Fruit fly (Drosophila melanogaster) whole organism, embryonic: ENCODE results near the gene Tmtc4.
A peak's percentile ranks its signal among the peaks of the same experiment; 100 is the strongest.

Experiments
- CG10979 ChIP-seq: fragments of 200-800 bp; sonication (Bioruptor generic); optimal IDR thresholded peaks from 2 replicates; lab custom pipeline; 2018; ENCODE audit warnings: missing biosample characterization, mild to moderate bottlenecking, missing genetic modification characterization, moderate library complexity
- CG11085 ChIP-seq: fragments of 200-800 bp; sonication (Bioruptor generic); IDR thresholded peaks from 2 replicates; pipeline ENCODE4 v1.3.6; 2022; ENCODE audit warnings: missing biosample characterization, missing genetic modification characterization
- CG13123 ChIP-seq: fragments of 200-800 bp; sonication (Bioruptor generic); optimal IDR thresholded peaks from 2 replicates; lab custom pipeline; 2016; ENCODE audit warnings: missing biosample characterization, missing genetic modification characterization
- CG14667 ChIP-seq: fragments of 200-800 bp; sonication (Bioruptor generic); IDR thresholded peaks from 2 replicates; pipeline ENCODE4 v1.3.6; 2022; ENCODE audit warnings: missing biosample characterization, missing genetic modification characterization
- CG15514 ChIP-seq: fragments of 200-800 bp; sonication (Bioruptor generic); optimal IDR thresholded peaks from 3 replicates; lab custom pipeline; 2017; ENCODE audit warnings: missing biosample characterization, missing genetic modification characterization, mild to moderate bottlenecking, moderate library complexity, missing genetic modification reagents
- CG16779 ChIP-seq: fragments of 200-800 bp; sonication (Bioruptor generic); IDR thresholded peaks from 2 replicates; pipeline ENCODE4 v1.3.6; 2022; ENCODE audit warnings: missing biosample characterization, missing genetic modification characterization
- CG16813 ChIP-seq: fragments of 200-800 bp; sonication (Bioruptor generic); IDR thresholded peaks from 3 replicates; pipeline ENCODE4 v1.3.6; 2022; ENCODE audit warnings: missing biosample characterization, missing genetic modification characterization; ENCODE audit not compliant: partially characterized antibody
- CG18764 ChIP-seq: fragments of 200-800 bp; sonication (Bioruptor generic); optimal IDR thresholded peaks from 3 replicates; lab custom pipeline; 2016; ENCODE audit warnings: missing biosample characterization, missing genetic modification characterization
- CG2712 ChIP-seq: fragments of 200-800 bp; optimal IDR thresholded peaks from 3 replicates; lab custom pipeline; 2019; ENCODE audit warnings: missing biosample characterization, mild to moderate bottlenecking, missing genetic modification characterization, moderate library complexity
- CG2875 ChIP-seq: fragments of 200-800 bp; sonication (Bioruptor generic); optimal IDR thresholded peaks from 2 replicates; lab custom pipeline; 2017; ENCODE audit warnings: missing biosample characterization, mild to moderate bottlenecking, missing genetic modification characterization, missing genetic modification reagents
- CG31224 ChIP-seq: fragments of 200-800 bp; sonication (Bioruptor generic); IDR thresholded peaks from 2 replicates; pipeline ENCODE4 v1.3.6; 2022; ENCODE audit warnings: missing biosample characterization, missing genetic modification characterization
- CG3847 ChIP-seq: fragments of 200-800 bp; sonication (Bioruptor generic); IDR thresholded peaks from 2 replicates; pipeline ENCODE4 v1.3.6; 2022; ENCODE audit warnings: missing biosample characterization, missing genetic modification characterization
- CG4328 ChIP-seq: fragments of 200-800 bp; sonication (Bioruptor generic); optimal IDR thresholded peaks from 3 replicates; lab custom pipeline; 2017; ENCODE audit warnings: missing biosample characterization, missing genetic modification reagents, missing genetic modification characterization
- CG5953 ChIP-seq: fragments of 200-800 bp; sonication (Bioruptor generic); IDR thresholded peaks from 2 replicates; pipeline ENCODE4 v1.3.6; 2022; ENCODE audit warnings: missing biosample characterization, missing genetic modification characterization
- CG7372 ChIP-seq: fragments of 200-800 bp; sonication (Bioruptor generic); IDR thresholded peaks from 2 replicates; pipeline ENCODE4 v1.3.6; 2022; ENCODE audit warnings: missing biosample characterization, missing genetic modification characterization
- CG8765 ChIP-seq: fragments of 200-800 bp; sonication (Bioruptor generic); IDR thresholded peaks from 2 replicates; pipeline ENCODE4 v1.3.6; 2022; ENCODE audit warnings: missing biosample characterization, missing genetic modification characterization
- CG9437 ChIP-seq: fragments of 200-800 bp; sonication (Bioruptor generic); optimal IDR thresholded peaks from 2 replicates; lab custom pipeline; 2018; ENCODE audit warnings: missing biosample characterization, mild to moderate bottlenecking, missing genetic modification characterization
- CG9876 ChIP-seq: fragments of 200-800 bp; sonication (Bioruptor generic); optimal IDR thresholded peaks from 2 replicates; lab custom pipeline; 2016; ENCODE audit warnings: missing biosample characterization, missing genetic modification characterization
- CHES-1-like ChIP-seq: fragments of 200-800 bp; sonication (Bioruptor generic); optimal IDR thresholded peaks from 2 replicates; lab custom pipeline; 2016; ENCODE audit warnings: missing biosample characterization, missing genetic modification characterization
- CTCF ChIP-seq: fragments of 200-800 bp; sonication (Bioruptor generic); optimal IDR thresholded peaks from 2 replicates; lab custom pipeline; 2017; ENCODE audit warnings: missing biosample characterization, mild to moderate bottlenecking, missing genetic modification characterization, moderate library complexity
- Dbx ChIP-seq: fragments of 200-800 bp; sonication (Bioruptor generic); IDR thresholded peaks from 3 replicates; pipeline ENCODE4 v1.3.6; 2022; ENCODE audit warnings: missing biosample characterization, missing genetic modification characterization
- Eip74EF ChIP-seq, 2 experiments: fragments of 200-800 bp in 1 of 2; fragments of >200 bp in 1 of 2; sonication (Bioruptor generic) in 1 of 2; optimal IDR thresholded peaks; 2 replicates each; lab custom pipeline; 2017 to 2019; ENCODE audit warnings: missing biosample characterization in 2 of 2, missing genetic modification characterization in 2 of 2, mild to moderate bottlenecking in 1 of 2, moderate library complexity in 1 of 2
- HLH4C ChIP-seq: fragments of 200-800 bp; sonication (Bioruptor generic); IDR thresholded peaks from 3 replicates; pipeline ENCODE4 v1.3.6; 2022; ENCODE audit warnings: missing biosample characterization, missing genetic modification characterization; ENCODE audit not compliant: partially characterized antibody
- Hr39 ChIP-seq: fragments of >200 bp; optimal IDR thresholded peaks from 2 replicates; lab custom pipeline; 2017
- Jarid2 ChIP-seq: fragments of 200-800 bp; sonication (Bioruptor generic); optimal IDR thresholded peaks from 3 replicates; lab custom pipeline; 2017; ENCODE audit warnings: mild to moderate bottlenecking, missing biosample characterization, missing genetic modification reagents, missing genetic modification characterization
- NC2β ChIP-seq: fragments of 200-800 bp; sonication (Bioruptor generic); optimal IDR thresholded peaks from 2 replicates; lab custom pipeline; 2016; ENCODE audit warnings: missing biosample characterization, missing genetic modification characterization
- NK7.1 ChIP-seq: fragments of 200-800 bp; sonication (Bioruptor generic); optimal IDR thresholded peaks from 3 replicates; lab custom pipeline; 2016; ENCODE audit warnings: missing biosample characterization, missing genetic modification characterization
- PHDP ChIP-seq: fragments of 200-800 bp; sonication (Bioruptor generic); optimal IDR thresholded peaks from 3 replicates; lab custom pipeline; 2018; ENCODE audit warnings: missing biosample characterization, mild to moderate bottlenecking, missing genetic modification characterization, moderate library complexity
- Ptx1 ChIP-seq: fragments of 200-800 bp; sonication (Bioruptor generic); IDR thresholded peaks from 2 replicates; pipeline ENCODE4 v1.3.6; 2022; ENCODE audit warnings: missing biosample characterization, missing genetic modification characterization
- Rfx ChIP-seq: fragments of 200-800 bp; sonication (Bioruptor generic); IDR thresholded peaks from 2 replicates; pipeline ENCODE4 v1.3.6; 2022; ENCODE audit warnings: missing biosample characterization, missing genetic modification characterization
- Rx ChIP-seq: fragments of 200-800 bp; sonication (Bioruptor generic); IDR thresholded peaks from 2 replicates; pipeline ENCODE4 v1.3.6; 2022; ENCODE audit warnings: missing biosample characterization, missing genetic modification characterization
- Usf ChIP-seq: fragments of 200-800 bp; sonication (Bioruptor generic); optimal IDR thresholded peaks from 2 replicates; lab custom pipeline; 2017; ENCODE audit warnings: missing genotype, missing biosample characterization, missing genetic modification characterization
- Xbp1 ChIP-seq: fragments of 200-800 bp; sonication (Bioruptor generic); optimal IDR thresholded peaks from 3 replicates; lab custom pipeline; 2016; ENCODE audit warnings: missing biosample characterization, mild to moderate bottlenecking, missing genetic modification characterization
- ac ChIP-seq: fragments of 200-800 bp; sonication (Bioruptor generic); optimal IDR thresholded peaks from 3 replicates; lab custom pipeline; 2017; ENCODE audit warnings: missing biosample characterization, mild to moderate bottlenecking, missing genetic modification characterization
- ase ChIP-seq: fragments of 200-800 bp; sonication (Bioruptor generic); IDR thresholded peaks from 3 replicates; pipeline ENCODE4 v1.3.6; 2022; ENCODE audit warnings: missing biosample characterization, missing genetic modification characterization
- crc ChIP-seq: fragments of 200-800 bp; sonication (Bioruptor generic); optimal IDR thresholded peaks from 2 replicates; lab custom pipeline; 2016; ENCODE audit warnings: missing biosample characterization, missing genetic modification characterization
- cwo ChIP-seq: fragments of 200-800 bp; sonication (Bioruptor generic); optimal IDR thresholded peaks from 3 replicates; lab custom pipeline; 2017; ENCODE audit warnings: missing biosample characterization, missing genetic modification characterization, mild to moderate bottlenecking, moderate library complexity, missing genetic modification reagents
- dpn ChIP-seq, 2 experiments: fragments of 200-800 bp; sonication (Bioruptor generic); optimal IDR thresholded peaks; 3 replicates each; lab custom pipeline; 2016; ENCODE audit warnings: missing biosample characterization in 2 of 2, missing genetic modification characterization in 2 of 2
- gem ChIP-seq: fragments of 200-800 bp; sonication (Bioruptor generic); optimal IDR thresholded peaks from 2 replicates; lab custom pipeline; 2019; ENCODE audit warnings: missing biosample characterization, mild to moderate bottlenecking, missing genetic modification characterization, moderate library complexity
- gro ChIP-seq: fragments of 200-800 bp; sonication (Bioruptor generic); optimal IDR thresholded peaks from 2 replicates; lab custom pipeline; 2016; ENCODE audit warnings: missing biosample characterization, missing genetic modification characterization
- gsb-n ChIP-seq: fragments of 200-800 bp; sonication (Bioruptor generic); optimal IDR thresholded peaks from 3 replicates; lab custom pipeline; 2018; ENCODE audit warnings: missing biosample characterization, mild to moderate bottlenecking, missing genetic modification characterization
- insv ChIP-seq, 2 experiments: fragments of 200-800 bp; sonication (Bioruptor generic); optimal IDR thresholded peaks; 3 replicates each; lab custom pipeline; 2016 to 2018; ENCODE audit warnings: missing biosample characterization in 2 of 2, missing genetic modification characterization in 2 of 2
- kay ChIP-seq: fragments of 200-800 bp; sonication (Bioruptor generic); optimal IDR thresholded peaks from 2 replicates; lab custom pipeline; 2016; ENCODE audit warnings: missing biosample characterization, missing genetic modification characterization
- knrl ChIP-seq: fragments of 200-800 bp; sonication (Bioruptor generic); IDR thresholded peaks from 3 replicates; pipeline ENCODE4 v1.3.6; 2022; ENCODE audit warnings: missing biosample characterization, missing genetic modification characterization; ENCODE audit not compliant: partially characterized antibody
- lilli ChIP-seq: fragments of 200-800 bp; sonication (Bioruptor generic); optimal IDR thresholded peaks from 3 replicates; lab custom pipeline; 2016; ENCODE audit warnings: missing biosample characterization, missing genetic modification characterization
- luna ChIP-seq: fragments of 200-800 bp; sonication (Bioruptor generic); optimal IDR thresholded peaks from 2 replicates; lab custom pipeline; 2016; ENCODE audit warnings: missing biosample characterization, missing genetic modification characterization
- maf-S ChIP-seq: fragments of 200-800 bp; sonication (Bioruptor generic); optimal IDR thresholded peaks from 2 replicates; lab custom pipeline; 2016; ENCODE audit warnings: missing biosample characterization, missing genetic modification characterization
- mld ChIP-seq: fragments of 200-800 bp; sonication (Bioruptor generic); IDR thresholded peaks from 3 replicates; pipeline ENCODE4 v1.3.6; 2022; ENCODE audit warnings: missing biosample characterization, missing genetic modification characterization; ENCODE audit not compliant: partially characterized antibody
- rib ChIP-seq: fragments of 200-800 bp; sonication (Bioruptor generic); IDR thresholded peaks from 2 replicates; pipeline ENCODE4 v1.3.6; 2022; ENCODE audit warnings: missing biosample characterization, missing genetic modification characterization
- slou ChIP-seq: fragments of 200-800 bp; sonication (Bioruptor generic); optimal IDR thresholded peaks from 3 replicates; lab custom pipeline; 2016; ENCODE audit warnings: missing biosample characterization, missing genetic modification characterization
- tgo ChIP-seq: fragments of 200-800 bp; sonication (Bioruptor generic); IDR thresholded peaks from 3 replicates; pipeline ENCODE4 v1.3.6; 2022; ENCODE audit warnings: missing biosample characterization, missing genetic modification characterization
- zen ChIP-seq: fragments of 200-800 bp; sonication (Bioruptor generic); optimal IDR thresholded peaks from 3 replicates; lab custom pipeline; 2018; ENCODE audit warnings: missing biosample characterization, mild to moderate bottlenecking, missing genetic modification characterization, moderate library complexity
- zfh2 ChIP-seq: fragments of 200-800 bp; sonication (Bioruptor generic); optimal IDR thresholded peaks from 2 replicates; lab custom pipeline; 2016; ENCODE audit warnings: missing biosample characterization, missing genetic modification characterization

Gene Tmtc4

dm6 chr3R:15367477-15367876 is 16.5 kb downstream of the Tmtc4 start, which contains the start of gene CG34404 (continued):
- TF ChIP-seq zen (tag; lab: Kevin White, UChicago) (no peak), Jarid2 (GFP tag; lab: Kevin White, UChicago) (no peak), insv (GFP tag; optimal IDR thresholded peaks at IDR 0.05; lab: Kevin White, UChicago) (peak; percentile 61 to 96), cwo (GFP tag; lab: Kevin White, UChicago) (no peak), Eip74EF (GFP tag; optimal IDR thresholded peaks at IDR 0.05; lab: Kevin White, UChicago) (no peak), CG13123 (GFP tag; lab: Kevin White, UChicago) (no peak), zfh2 (GFP tag; lab: Kevin White, UChicago) (no peak), CG31224 (GFP tag; lab: Robert Waterston, UW) (no peak), CG10979 (tag; lab: Kevin White, UChicago) (no peak), Rfx (no peak), NC2β (GFP tag; lab: Kevin White, UChicago) (no peak), CG11085 (GFP tag; lab: Robert Waterston, UW) (no peak), CG8765 (GFP tag; lab: Robert Waterston, UW) (no peak), CG16779 (GFP tag; lab: Robert Waterston, UW) (no peak), CG3847 (GFP tag; lab: Robert Waterston, UW) (no peak), CG18764 (GFP tag; lab: Kevin White, UChicago) (no peak), CG2712 (no peak), CHES-1-like (GFP tag; lab: Kevin White, UChicago) (no peak), lilli (GFP tag; lab: Kevin White, UChicago) (no peak), kay (GFP tag; lab: Kevin White, UChicago) (no peak), CG15514 (peak; percentile 50), CG2875 (GFP tag; lab: Kevin White, UChicago) (no peak), luna (GFP tag; lab: Kevin White, UChicago) (no peak), Hr39 (no peak), gsb-n (tag; lab: Kevin White, UChicago) (no peak), PHDP (no peak), CG14667 (GFP tag; lab: Robert Waterston, UW) (no peak), gem (no peak), Rx (GFP tag; lab: Robert Waterston, UW) (no peak), ase (GFP tag; lab: Robert Waterston, UW) (no peak), slou (GFP tag; lab: Kevin White, UChicago) (no peak), Xbp1 (GFP tag; lab: Kevin White, UChicago) (no peak), mld (GFP tag; lab: Robert Waterston, UW) (no peak), knrl (no peak), dpn (GFP tag; optimal IDR thresholded peaks at IDR 0.05; lab: Kevin White, UChicago) (peak in 1 of 2 experiments; percentile 8), CG4328 (GFP tag; lab: Kevin White, UChicago) (no peak), Ptx1 (GFP tag; lab: Robert Waterston, UW) (no peak), NK7.1 (GFP tag; lab: Kevin White, UChicago) (no peak), CG16813 (GFP tag; lab: Robert Waterston, UW) (0 out of 3 replicates have a peak, but pooled peaks have one; percentile 26), CG9437 (no peak), rib (GFP tag; lab: Robert Waterston, UW) (no peak), gro (GFP tag; lab: Kevin White, UChicago) (no peak), Dbx (no peak), tgo (no peak), maf-S (no peak), CTCF (GFP tag; lab: Kevin White, UChicago) (no peak), crc (GFP tag; lab: Kevin White, UChicago) (no peak), CG9876 (GFP tag; lab: Kevin White, UChicago) (no peak), Usf (GFP tag; lab: Kevin White, UChicago) (no peak), CG5953 (GFP tag; lab: Robert Waterston, UW) (no peak), ac (GFP tag; lab: Kevin White, UChicago) (no peak), HLH4C (GFP tag; lab: Robert Waterston, UW) (peak; percentile 42; the same call in 1 of the 3 replicates), CG7372 (GFP tag; lab: Robert Waterston, UW) (no peak)
